Worm (Caenorhabditis elegans) whole organism, L3 larva: Measurements from ENCODE around the gene pdi-6.

Experiments
- aly-2 ChIP-seq: fragments of 150-350 bp; optimal IDR thresholded peaks from 2 replicates; lab custom pipeline; 2014; ENCODE audit warnings: missing biosample characterization, missing genetic modification characterization
- egl-5 ChIP-seq: fragments of 150-350 bp; optimal IDR thresholded peaks from 2 replicates; lab custom pipeline; 2017; ENCODE audit warnings: missing biosample characterization, missing genetic modification reagents, missing genetic modification characterization, inconsistent platforms
- fos-1 ChIP-seq: fragments of 150-350 bp; optimal IDR thresholded peaks from 2 replicates; lab custom pipeline; 2014; ENCODE audit warnings: missing biosample characterization, missing genetic modification characterization
- nhr-76 ChIP-seq: fragments of 150-350 bp; sonication (generic microtip); optimal IDR thresholded peaks from 5 replicates; lab custom pipeline; 2014; ENCODE audit warnings: missing biosample characterization, missing genetic modification characterization
- nhr-77 ChIP-seq: fragments of 150-350 bp; optimal IDR thresholded peaks from 2 replicates; lab custom pipeline; 2014; ENCODE audit warnings: missing biosample characterization, missing genetic modification characterization
- snpc-4 ChIP-seq: fragments of 150-350 bp; optimal IDR thresholded peaks from 2 replicates; lab custom pipeline; 2014; ENCODE audit warnings: missing biosample characterization, missing genetic modification characterization
- unc-62 ChIP-seq: fragments of 150-350 bp; sonication (generic microtip); optimal IDR thresholded peaks from 4 replicates; lab custom pipeline; 2014; ENCODE audit warnings: missing biosample characterization, missing genetic modification reagents, missing genetic modification characterization

DNA sequence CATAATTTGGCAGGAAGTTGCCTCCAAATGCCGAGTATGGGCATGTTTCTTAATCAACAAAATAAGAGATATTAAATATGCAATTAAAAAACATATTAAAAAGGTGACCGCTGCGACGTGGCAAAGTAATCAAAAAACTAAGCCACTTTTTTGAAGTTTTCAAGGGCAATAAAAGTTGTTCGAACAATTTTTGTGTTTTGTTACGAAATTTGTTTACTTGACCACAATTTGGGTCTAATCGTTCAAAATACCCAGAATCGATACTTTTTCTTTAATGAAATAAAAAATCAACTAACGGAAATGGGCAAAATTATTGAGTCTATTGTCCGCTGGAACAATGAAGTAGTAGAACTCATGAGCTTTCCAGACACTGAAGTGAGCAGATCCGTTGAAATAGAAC is 16.7 kb upstream of the pdi-6 start, which contains the start of gene Y1B5A.1:
- TF ChIP-seq unc-62 (GFP tag; lab: Kevin White, UChicago) (no peak), nhr-76 (no peak), snpc-4 (tag; lab: Kevin White, UChicago) (no peak), aly-2 (tag; lab: Kevin White, UChicago) (no peak), fos-1 (no peak), egl-5 (tag; lab: Kevin White, UChicago) (no peak), nhr-77 (tag; lab: Kevin White, UChicago) (no peak)
